Worm (Caenorhabditis elegans): Measurements from ENCODE around the gene T10C6.16.
"Not testable (repeated sequence)": the region's sequence is repeated elsewhere in the genome, so short reads cannot be mapped to it uniquely, and the experiment has no call there.

DNA sequence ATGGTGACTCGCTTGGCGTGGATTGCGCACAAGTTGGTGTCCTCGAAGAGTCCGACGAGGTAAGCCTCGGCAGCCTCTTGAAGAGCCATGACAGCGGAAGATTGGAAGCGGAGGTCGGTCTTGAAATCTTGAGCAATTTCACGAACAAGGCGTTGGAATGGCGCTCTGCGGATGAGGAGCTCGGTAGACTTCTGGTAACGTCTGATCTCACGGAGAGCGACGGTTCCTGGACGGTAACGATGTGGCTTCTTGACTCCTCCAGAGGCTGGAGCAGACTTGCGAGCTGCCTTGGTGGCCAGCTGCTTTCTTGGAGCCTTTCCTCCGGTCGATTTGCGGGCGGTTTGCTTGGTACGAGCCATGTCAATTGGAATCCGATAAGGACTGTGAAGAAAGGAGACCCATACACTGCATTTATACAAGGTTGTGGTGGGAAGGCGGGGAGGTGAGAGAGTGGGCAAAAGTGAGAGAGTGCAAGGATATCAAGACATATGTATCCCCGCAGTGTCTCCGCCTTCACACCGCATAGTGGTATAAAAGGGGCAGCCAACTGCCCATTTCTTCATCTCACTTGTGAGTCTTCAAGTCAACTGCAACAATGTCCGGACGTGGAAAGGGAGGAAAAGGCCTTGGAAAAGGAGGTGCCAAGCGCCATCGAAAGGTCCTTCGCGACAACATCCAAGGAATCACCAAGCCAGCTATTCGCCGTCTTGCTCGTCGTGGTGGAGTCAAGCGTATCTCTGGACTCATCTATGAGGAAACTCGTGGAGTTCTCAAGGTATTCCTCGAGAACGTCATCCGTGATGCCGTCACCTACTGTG, 9.3 kb upstream of the T10C6.16 start, which contains the start of the genes his-2 and his-1:
- TF ChIP-seq dao-5, him-1, W03F9.2 (tag; optimal IDR thresholded peaks at IDR 0.05): not testable (repeated sequence)

Data from whole organism, L4/young adult.